Fruit fly (Drosophila melanogaster): Measurements from ENCODE around the gene CG14693.

The CG14693 gene

DNA sequence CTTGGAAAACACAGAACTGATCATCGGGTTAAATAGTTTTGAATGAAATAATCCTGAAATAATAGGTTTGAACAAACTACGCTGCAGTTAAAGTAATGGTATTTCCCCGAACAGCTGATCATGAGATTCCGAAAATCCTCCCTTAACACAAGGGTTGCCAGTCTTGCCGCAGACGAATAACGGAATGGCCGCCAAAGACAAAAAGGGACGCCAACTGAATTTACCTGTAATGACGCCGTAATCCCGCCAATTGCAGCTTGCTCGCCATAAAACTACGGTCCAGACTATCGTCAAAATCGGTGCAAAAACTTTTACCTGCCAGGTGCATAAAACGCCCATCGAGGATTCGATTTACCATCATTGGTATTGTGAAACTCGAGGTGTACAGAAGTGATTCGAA, 41.8 kb upstream of the CG14693 start, which contains the start of gene CG4570 (continued):
- TF ChIP-seq zf30C (GFP tag; optimal IDR thresholded peaks at IDR 0.05), result no peak
- no peak for TF ChIP-seq Dbx (GFP tag; IDR thresholded peaks at IDR 0.05)
- no peak for TF ChIP-seq ash1 (GFP tag; optimal IDR thresholded peaks at IDR 0.05)
- no peak for TF ChIP-seq jumu (GFP tag; optimal IDR thresholded peaks at IDR 0.05)
- no peak for TF ChIP-seq CG43689 (GFP tag; IDR thresholded peaks at IDR 0.05)
- TF ChIP-seq CG12155 (GFP tag; optimal IDR thresholded peaks at IDR 0.05), result no peak
- peak; percentile 83 for TF ChIP-seq nerfin-1 (tag; optimal IDR thresholded peaks at IDR 0.05)
- TF ChIP-seq CG18011 (GFP tag; optimal IDR thresholded peaks at IDR 0.05), result no peak
- no peak for TF ChIP-seq Ssrp (tag; optimal IDR thresholded peaks at IDR 0.05)
- TF ChIP-seq Dp (GFP tag; optimal IDR thresholded peaks at IDR 0.05), result peak; percentile 7
- TF ChIP-seq CG7556 (GFP tag; optimal IDR thresholded peaks at IDR 0.05), result no peak
- TF ChIP-seq trem (tag; optimal IDR thresholded peaks at IDR 0.05), result peak; percentile 48
- no peak for TF ChIP-seq kah (GFP tag; optimal IDR thresholded peaks at IDR 0.05)
- TF ChIP-seq pfk (GFP tag; optimal IDR thresholded peaks at IDR 0.05), result no peak
- TF ChIP-seq Sin3A (optimal IDR thresholded peaks at IDR 0.05), result no peak
- TF ChIP-seq tll (GFP tag; optimal IDR thresholded peaks at IDR 0.05), result no peak
- no peak for TF ChIP-seq Oaz (GFP tag; IDR thresholded peaks at IDR 0.05)
- no peak for TF ChIP-seq CG5953 (GFP tag; IDR thresholded peaks at IDR 0.05)
- TF ChIP-seq CG8281 (tag; optimal IDR thresholded peaks at IDR 0.05), result no peak
- no peak for TF ChIP-seq CG11696 (GFP tag; IDR thresholded peaks at IDR 0.05)
- TF ChIP-seq cas (GFP tag; IDR thresholded peaks at IDR 0.05), result no peak
- TF ChIP-seq CG17612 (GFP tag; IDR thresholded peaks at IDR 0.05), result no peak
- TF ChIP-seq hth (optimal IDR thresholded peaks at IDR 0.05), result no peak
- TF ChIP-seq Gsc (GFP tag; IDR thresholded peaks at IDR 0.05), result no peak
- TF ChIP-seq CG11695 (GFP tag; IDR thresholded peaks at IDR 0.05), result no peak
- TF ChIP-seq psq (GFP tag; optimal IDR thresholded peaks at IDR 0.05), result no peak
- no peak for TF ChIP-seq hkb (optimal IDR thresholded peaks at IDR 0.05)
- no peak for TF ChIP-seq hkb (GFP tag; IDR thresholded peaks at IDR 0.05)
- TF ChIP-seq Side (GFP tag; optimal IDR thresholded peaks at IDR 0.05), result no peak
- TF ChIP-seq Xrp1 (GFP tag; IDR thresholded peaks at IDR 0.05), result no peak
- no peak for TF ChIP-seq CG4282 (GFP tag; optimal IDR thresholded peaks at IDR 0.05)
- no peak for TF ChIP-seq slbo (GFP tag; IDR thresholded peaks at IDR 0.05)
- no peak for TF ChIP-seq CG17912 (GFP tag; optimal IDR thresholded peaks at IDR 0.05)
- no peak for TF ChIP-seq ATbp (GFP tag; optimal IDR thresholded peaks at IDR 0.05)
- no peak for TF ChIP-seq vvl (GFP tag; IDR thresholded peaks at IDR 0.05)
- no peak for TF ChIP-seq CG1792 (GFP tag; optimal IDR thresholded peaks at IDR 0.05)
- TF ChIP-seq cad (GFP tag; optimal IDR thresholded peaks at IDR 0.05), result peak; percentile 62
- TF ChIP-seq CG10366 (GFP tag; IDR thresholded peaks at IDR 0.05), result no peak
- no peak for TF ChIP-seq CG9817 (tag; optimal IDR thresholded peaks at IDR 0.05)
- TF ChIP-seq Dfd (GFP tag; optimal IDR thresholded peaks at IDR 0.05), result no peak
- TF ChIP-seq Chrac-16 (GFP tag; optimal IDR thresholded peaks at IDR 0.05), result no peak
- TF ChIP-seq CG8089 (GFP tag; optimal IDR thresholded peaks at IDR 0.05), result no peak
- TF ChIP-seq ato (GFP tag; IDR thresholded peaks at IDR 0.05; ENCODE audit: partially characterized antibody), result no peak
- TF ChIP-seq CG1529 (GFP tag; optimal IDR thresholded peaks at IDR 0.05), result no peak
- no peak for TF ChIP-seq dimm (GFP tag; IDR thresholded peaks at IDR 0.05)
- TF ChIP-seq H2.0 (GFP tag; IDR thresholded peaks at IDR 0.05), result no peak
- TF ChIP-seq wek (GFP tag; optimal IDR thresholded peaks at IDR 0.05), result no peak
- TF ChIP-seq CG7745 (tag; optimal IDR thresholded peaks at IDR 0.05), result no peak
- TF ChIP-seq CG17328 (GFP tag; IDR thresholded peaks at IDR 0.05), result no peak
- no peak for TF ChIP-seq Hmr (GFP tag; optimal IDR thresholded peaks at IDR 0.05)
- no peak for TF ChIP-seq Dref (GFP tag; IDR thresholded peaks at IDR 0.05)
- TF ChIP-seq croc (GFP tag; conservative IDR thresholded peaks at IDR 0.05), result no peak
- no peak for TF ChIP-seq CG8924 (tag; optimal IDR thresholded peaks at IDR 0.05)
- TF ChIP-seq CG3847 (GFP tag; IDR thresholded peaks at IDR 0.05), result no peak
